Fruit fly (Drosophila melanogaster) ovary, adult (tissue): Measurements from ENCODE around the gene RfC4.

Experiments
- CG17801 ChIP-seq: fragments of 200-800 bp; optimal IDR thresholded peaks from 2 replicates; lab custom pipeline; 2019; ENCODE audit warnings: missing biosample characterization, mild to moderate bottlenecking, missing genetic modification characterization, moderate library complexity; ENCODE audit not compliant: partially characterized antibody

The RfC4 gene

dm6 chr3L:4135857-4136256, at the start of gene RfC4:
RfC4 (minus strand) TSS chr3L:4136038.
- no peak for TF ChIP-seq CG17801 (GFP tag; lab: Kevin White, UChicago)

- no peak for TF ChIP-seq CG17801 (GFP tag; lab: Kevin White, UChicago)
These were observed 49.4 kb upstream of the RfC4 start for dm6 chr3L:4185259-4185658.

dm6 chr3L:4184563-4184962, 48.7 kb upstream of the RfC4 start, which contains the start of gene Teh3:
Teh3 (minus strand) TSS chr3L:4184663.
- no peak for TF ChIP-seq CG17801 (GFP tag; lab: Kevin White, UChicago)

- TF ChIP-seq CG17801 (GFP tag; lab: Kevin White, UChicago) = no peak
These were observed 42.2 kb upstream of the RfC4 start, which contains the start of gene Teh4 for dm6 chr3L:4177981-4178562. Teh4 (minus strand) TSS chr3L:4178270.

- no peak for TF ChIP-seq CG17801 (GFP tag; lab: Kevin White, UChicago)
These were observed 37.7 kb upstream of the RfC4 start, which contains the start of gene CG18675 for dm6 chr3L:4173584-4173983. CG18675 (plus strand) TSS chr3L:4173884.

dm6 chr3L:4169957-4170651, 34.3 kb upstream of the RfC4 start, which contains the start of gene Ero1L:
Ero1L (plus strand) TSS chr3L:4170404.
- TF ChIP-seq CG17801 (GFP tag; lab: Kevin White, UChicago) = peak; percentile 30

dm6 chr3L:4167353-4167842, 31.6 kb upstream of the RfC4 start, which contains the start of gene mas:
mas (minus strand) TSS chr3L:4167464.
- no peak for TF ChIP-seq CG17801 (GFP tag; lab: Kevin White, UChicago)

dm6 chr3L:4160926-4161325, 25.1 kb upstream of the RfC4 start, which contains the start of gene nab:
nab (minus strand) TSS chr3L:4160932.
- TF ChIP-seq CG17801 (GFP tag; lab: Kevin White, UChicago) = no peak

- no peak for TF ChIP-seq CG17801 (GFP tag; lab: Kevin White, UChicago)
These were observed 23.4 kb upstream of the RfC4 start for dm6 chr3L:4159264-4159663.

dm6 chr3L:4158361-4158760, 22.5 kb upstream of the RfC4 start:
- no peak for TF ChIP-seq CG17801 (GFP tag; lab: Kevin White, UChicago)

dm6 chr3L:4157852-4158251, 22.0 kb upstream of the RfC4 start:
- no peak for TF ChIP-seq CG17801 (GFP tag; lab: Kevin White, UChicago)

dm6 chr3L:4148406-4148975, 12.7 kb upstream of the RfC4 start, which contains the start of gene CG1299:
CG1299 (plus strand) TSS chr3L:4148696.
- TF ChIP-seq CG17801 (GFP tag; lab: Kevin White, UChicago) = no peak

- TF ChIP-seq CG17801 (GFP tag; lab: Kevin White, UChicago) = no peak
These were observed 9.4 kb upstream of the RfC4 start for dm6 chr3L:4145229-4145628.

- TF ChIP-seq CG17801 (GFP tag; lab: Kevin White, UChicago) = no peak
These were observed 6.2 kb upstream of the RfC4 start, which contains the start of gene CG32260 for dm6 chr3L:4142064-4142463. CG32260 (plus strand) TSS chr3L:4142364.

dm6 chr3L:4141167-4141566, 5.3 kb upstream of the RfC4 start, which contains the start of gene Akh:
Akh (plus strand) TSS chr3L:4141467.
- TF ChIP-seq CG17801 (GFP tag; lab: Kevin White, UChicago) = no peak
